Worm (Caenorhabditis elegans): ENCODE data around the gene F43D2.3.

- TF ChIP-seq hlh-4 (tag; optimal IDR thresholded peaks at IDR 0.05) (no peak), nhr-237 (tag; optimal IDR thresholded peaks at IDR 0.05) (no peak), egl-27 (tag; optimal IDR thresholded peaks at IDR 0.05) (no peak), lsy-2 (tag; optimal IDR thresholded peaks at IDR 0.05) (no peak), elt-3 (tag; optimal IDR thresholded peaks at IDR 0.05) (no peak), hpl-2 (GFP tag; optimal IDR thresholded peaks at IDR 0.05) (no peak)
Measured at ce11 chrV:14603755-14604154, 27.9 kb upstream of the F43D2.3 start.
